Fruit fly (Drosophila melanogaster) whole organism, prepupa: ENCODE results near the gene CG46426.

ENCODE experiments used
- CG11762 ChIP-seq: fragments of 200-800 bp; sonication (Bioruptor generic); optimal IDR thresholded peaks from 3 replicates; lab custom pipeline; 2016; ENCODE audit warnings: missing biosample characterization, missing genetic modification characterization; ENCODE audit not compliant: insufficient read depth
- CG6163 ChIP-seq: fragments of 200-800 bp; sonication (Bioruptor generic); IDR thresholded peaks from 3 replicates; pipeline ENCODE4 v1.3.6; 2022; ENCODE audit warnings: missing biosample characterization, missing genetic modification characterization
- CG6854 ChIP-seq: fragments of 200-800 bp; sonication (Bioruptor generic); optimal IDR thresholded peaks from 2 replicates; lab custom pipeline; 2017; ENCODE audit warnings: missing biosample characterization, mild to moderate bottlenecking, missing genetic modification characterization
- CG8319 ChIP-seq: fragments of 200-800 bp; sonication (Bioruptor generic); optimal IDR thresholded peaks from 3 replicates; lab custom pipeline; 2016; ENCODE audit warnings: missing biosample characterization, missing genetic modification characterization
- CG8632 ChIP-seq: fragments of 200-800 bp; sonication (Bioruptor generic); optimal IDR thresholded peaks from 3 replicates; lab custom pipeline; 2016; ENCODE audit warnings: missing biosample characterization, missing genetic modification characterization
- Eip93F ChIP-seq: fragments of 200-800 bp; sonication (Bioruptor generic); optimal IDR thresholded peaks from 2 replicates; lab custom pipeline; 2016; ENCODE audit warnings: missing biosample characterization, mild to moderate bottlenecking, missing genetic modification characterization
- Gug ChIP-seq: fragments of 200-800 bp; sonication (Bioruptor generic); IDR thresholded peaks from 2 replicates; pipeline ENCODE4 v1.3.6; 2022; ENCODE audit warnings: missing biosample characterization, missing genetic modification characterization
- OdsH ChIP-seq: fragments of 200-800 bp; sonication (Bioruptor generic); optimal IDR thresholded peaks from 3 replicates; lab custom pipeline; 2016; ENCODE audit warnings: missing biosample characterization, missing genetic modification characterization
- Sox102F ChIP-seq: fragments of 200-800 bp; sonication (Bioruptor generic); optimal IDR thresholded peaks from 2 replicates; lab custom pipeline; 2016; ENCODE audit warnings: missing biosample characterization, mild to moderate bottlenecking, missing genetic modification characterization
- achi ChIP-seq: fragments of 200-800 bp; sonication (Bioruptor generic); optimal IDR thresholded peaks from 3 replicates; lab custom pipeline; 2016; ENCODE audit warnings: missing biosample characterization, missing genetic modification characterization
- esn ChIP-seq: fragments of 200-800 bp; sonication (Bioruptor generic); optimal IDR thresholded peaks from 2 replicates; lab custom pipeline; 2016; ENCODE audit warnings: missing biosample characterization, mild to moderate bottlenecking, missing genetic modification characterization, moderate library complexity
- topi ChIP-seq: fragments of 200-800 bp; sonication (Bioruptor generic); optimal IDR thresholded peaks from 3 replicates; lab custom pipeline; 2016; ENCODE audit warnings: missing biosample characterization, missing genetic modification characterization

- TF ChIP-seq Gug (GFP tag; lab: Robert Waterston, UW) (no peak), esn (GFP tag; lab: Kevin White, UChicago) (no peak), topi (GFP tag; lab: Kevin White, UChicago) (no peak), OdsH (GFP tag; lab: Kevin White, UChicago) (no peak), CG8319 (GFP tag; lab: Kevin White, UChicago) (no peak), achi (GFP tag; lab: Kevin White, UChicago) (no peak), CG6854 (GFP tag; lab: Kevin White, UChicago) (no peak), CG6163 (GFP tag; lab: Robert Waterston, UW) (no peak), CG11762 (no peak), CG8632 (GFP tag; lab: Kevin White, UChicago) (no peak), Eip93F (GFP tag; lab: Kevin White, UChicago) (no peak), Sox102F (GFP tag; lab: Kevin White, UChicago) (no peak)
These were observed 31.7 kb downstream of the CG46426 start for dm6 chr2L:11874232-11874765.
